Fruit fly (Drosophila melanogaster): ENCODE results near the gene CG13855.

Gene CG13855

dm6 chr3R:22362218-22362907, 43.4 kb upstream of the CG13855 start, which contains the start of the genes JMJD6, CG7071 and Muted (continued):
- TF ChIP-seq CG16863 (GFP tag; optimal IDR thresholded peaks at IDR 0.05): peak; percentile 86
- TF ChIP-seq E2f1 (GFP tag; IDR thresholded peaks at IDR 0.05): peak; percentile 84
- TF ChIP-seq luna (GFP tag; optimal IDR thresholded peaks at IDR 0.05): peak; percentile 34
- TF ChIP-seq CG13894 (tag; optimal IDR thresholded peaks at IDR 0.05): peak; percentile 94
- no peak for TF ChIP-seq sc (optimal IDR thresholded peaks at IDR 0.05)
- peak; percentile 83 for TF ChIP-seq sc (GFP tag; optimal IDR thresholded peaks at IDR 0.05)
- peak; percentile 82 for TF ChIP-seq Mrtf (GFP tag; IDR thresholded peaks at IDR 0.05)
- peak; percentile 42; the same call in 1 of the 2 replicates for TF ChIP-seq toy (GFP tag; IDR thresholded peaks at IDR 0.05)
- peak; percentile 77 for TF ChIP-seq sqz (GFP tag; optimal IDR thresholded peaks at IDR 0.05)
- peak; percentile 95 for TF ChIP-seq gem (tag; optimal IDR thresholded peaks at IDR 0.05)
- peak; percentile 83 for TF ChIP-seq Sox100B (GFP tag; optimal IDR thresholded peaks at IDR 0.05)
- peak; percentile 91 for TF ChIP-seq CG12104 (GFP tag; optimal IDR thresholded peaks at IDR 0.05)
- TF ChIP-seq CG3281 (GFP tag; optimal IDR thresholded peaks at IDR 0.05): peak; percentile 92
- TF ChIP-seq CG5953 (GFP tag; IDR thresholded peaks at IDR 0.05): peak; percentile 80
- TF ChIP-seq slp2 (GFP tag; optimal IDR thresholded peaks at IDR 0.05): peak; percentile 82
- peak; percentile 92 for TF ChIP-seq Fer2 (tag; optimal IDR thresholded peaks at IDR 0.05)
- peak; percentile 91 for TF ChIP-seq lbe (GFP tag; optimal IDR thresholded peaks at IDR 0.05)
- peak; percentile 81 to 91 for TF ChIP-seq Pdp1 (GFP tag; optimal IDR thresholded peaks at IDR 0.05)
- peak; percentile 91 for TF ChIP-seq CG10366 (GFP tag; IDR thresholded peaks at IDR 0.05)
- peak; percentile 84; the same call in 2 of the 3 replicates for TF ChIP-seq CG3726 (GFP tag; IDR thresholded peaks at IDR 0.05)
- TF ChIP-seq Dbx (GFP tag; IDR thresholded peaks at IDR 0.05): peak; percentile 91
- TF ChIP-seq CG4282 (GFP tag; optimal IDR thresholded peaks at IDR 0.05): peak; percentile 88
- peak; percentile 67; the same call in 2 of the 3 replicates for TF ChIP-seq CG6791 (GFP tag; IDR thresholded peaks at IDR 0.05; ENCODE audit: partially characterized antibody)
- peak; percentile 86 for TF ChIP-seq tup (GFP tag; optimal IDR thresholded peaks at IDR 0.05)
- TF ChIP-seq Optix (GFP tag; IDR thresholded peaks at IDR 0.05): peak; percentile 88
- peak; percentile 97 for TF ChIP-seq CG12391 (tag; optimal IDR thresholded peaks at IDR 0.05)
- TF ChIP-seq hth (optimal IDR thresholded peaks at IDR 0.05): no peak
- TF ChIP-seq CG10274 (GFP tag; optimal IDR thresholded peaks at IDR 0.05): peak; percentile 55
- TF ChIP-seq CG32532 (GFP tag; IDR thresholded peaks at IDR 0.05): peak; percentile 94
- TF ChIP-seq ci (GFP tag; IDR thresholded peaks at IDR 0.05): peak; percentile 95
- no peak for TF ChIP-seq Hr39 (optimal IDR thresholded peaks at IDR 0.05)
- peak; percentile 90 for TF ChIP-seq Rx (GFP tag; IDR thresholded peaks at IDR 0.05)
- peak; percentile 90 for TF ChIP-seq unc-4 (GFP tag; IDR thresholded peaks at IDR 0.05; ENCODE audit: partially characterized antibody)
- TF ChIP-seq CG34422 (GFP tag; IDR thresholded peaks at IDR 0.05): peak; percentile 93
- peak; percentile 91 for TF ChIP-seq CG4404 (GFP tag; IDR thresholded peaks at IDR 0.05)
- TF ChIP-seq Usf (GFP tag; optimal IDR thresholded peaks at IDR 0.05): peak; percentile 85
- peak; percentile 94 for TF ChIP-seq Xrp1 (GFP tag; IDR thresholded peaks at IDR 0.05)
- TF ChIP-seq CG17186 (GFP tag; optimal IDR thresholded peaks at IDR 0.05): peak; percentile 60
- TF ChIP-seq jigr1 (GFP tag; IDR thresholded peaks at IDR 0.05): peak; percentile 79
- peak; percentile 77 for TF ChIP-seq CrebB (tag; optimal IDR thresholded peaks at IDR 0.05)
- TF ChIP-seq trh (GFP tag; optimal IDR thresholded peaks at IDR 0.05): peak; percentile 54
- TF ChIP-seq abd-A (tag; optimal IDR thresholded peaks at IDR 0.05): no peak
- peak; percentile 81 for TF ChIP-seq Mes4 (GFP tag; optimal IDR thresholded peaks at IDR 0.05)
- TF ChIP-seq Side (GFP tag; optimal IDR thresholded peaks at IDR 0.05): peak; percentile 79
- TF ChIP-seq otp (GFP tag; IDR thresholded peaks at IDR 0.05): peak; percentile 85; the same call in 2 of the 3 replicates
- peak; percentile 74 for TF ChIP-seq Lhr (GFP tag; optimal IDR thresholded peaks at IDR 0.05)
- peak; percentile 88 for TF ChIP-seq zen (tag; optimal IDR thresholded peaks at IDR 0.05)
- no peak for TF ChIP-seq NK7.1 (GFP tag; optimal IDR thresholded peaks at IDR 0.05)
- peak; percentile 80 for TF ChIP-seq CG31224 (GFP tag; IDR thresholded peaks at IDR 0.05)
- TF ChIP-seq CG1529 (GFP tag; optimal IDR thresholded peaks at IDR 0.05): peak; percentile 76
